Worm (Caenorhabditis elegans) whole organism, L2 larva: ENCODE data around the gene nhr-138.

Experiments
- C34F6.9 ChIP-seq: fragments of 150-350 bp; optimal IDR thresholded peaks from 2 replicates; lab custom pipeline; 2014; ENCODE audit warnings: missing biosample characterization, missing genetic modification characterization
- F13H6.1 ChIP-seq: sonication (generic microtip); optimal IDR thresholded peaks from 2 replicates; lab custom pipeline; 2016; ENCODE audit warnings: missing genetic modification characterization, missing compliant biosample characterization
- R02D3.7 ChIP-seq: fragments of 150-350 bp; optimal IDR thresholded peaks from 2 replicates; lab custom pipeline; 2014; ENCODE audit warnings: missing biosample characterization, missing genetic modification characterization
- Y55F3AM.14 ChIP-seq: fragments of 200-800 bp; sonication (Bioruptor generic); optimal IDR thresholded peaks from 2 replicates; lab custom pipeline; 2018; ENCODE audit warnings: mild to moderate bottlenecking, missing genetic modification characterization, missing compliant biosample characterization
- ZK546.5 ChIP-seq: sonication (generic microtip); optimal IDR thresholded peaks from 2 replicates; lab custom pipeline; 2017; ENCODE audit warnings: missing biosample characterization, missing genetic modification characterization
- alr-1 ChIP-seq: fragments of 150-350 bp; optimal IDR thresholded peaks from 2 replicates; lab custom pipeline; 2014; ENCODE audit warnings: missing biosample characterization, missing genetic modification characterization
- aly-2 ChIP-seq: fragments of 150-350 bp; optimal IDR thresholded peaks from 2 replicates; lab custom pipeline; 2014; ENCODE audit warnings: missing biosample characterization, missing genetic modification characterization
- ama-1 ChIP-seq: fragments of 150-350 bp; optimal IDR thresholded peaks from 2 replicates; lab custom pipeline; 2018; ENCODE audit warnings: inconsistent platforms
- blmp-1 ChIP-seq: sonication (generic microtip); optimal IDR thresholded peaks from 2 replicates; lab custom pipeline; 2017; ENCODE audit warnings: missing genetic modification characterization, mild to moderate bottlenecking, missing compliant biosample characterization, antibody characterized with exemption, moderate library complexity; ENCODE audit not compliant: insufficient read depth
- ceh-16 ChIP-seq: fragments of 150-350 bp; optimal IDR thresholded peaks from 2 replicates; lab custom pipeline; 2014; ENCODE audit warnings: missing biosample characterization, missing genetic modification characterization
- crh-2 ChIP-seq: sonication (generic microtip); optimal IDR thresholded peaks from 2 replicates; lab custom pipeline; 2017; ENCODE audit warnings: missing biosample characterization, missing genetic modification characterization
- dmd-4 ChIP-seq: sonication (generic microtip); optimal IDR thresholded peaks from 2 replicates; lab custom pipeline; 2017; ENCODE audit warnings: missing biosample characterization, missing genetic modification characterization
- egl-27 ChIP-seq: sonication (generic microtip); optimal IDR thresholded peaks from 3 replicates; lab custom pipeline; 2017; ENCODE audit warnings: missing biosample characterization, missing genetic modification reagents, missing genetic modification characterization
- elt-1 ChIP-seq: fragments of 150-350 bp; optimal IDR thresholded peaks from 2 replicates; lab custom pipeline; 2014; ENCODE audit warnings: missing biosample characterization, missing genetic modification characterization
- elt-3 ChIP-seq: sonication (generic microtip); optimal IDR thresholded peaks from 2 replicates; lab custom pipeline; 2017; ENCODE audit warnings: missing biosample characterization, missing genetic modification characterization
- fos-1 ChIP-seq: fragments of 150-350 bp; optimal IDR thresholded peaks from 2 replicates; lab custom pipeline; 2014; ENCODE audit warnings: missing biosample characterization, missing genetic modification characterization
- gmeb-1 ChIP-seq: fragments of 150-350 bp; optimal IDR thresholded peaks from 2 replicates; lab custom pipeline; 2014; ENCODE audit warnings: missing biosample characterization, missing genetic modification characterization
- lin-11 ChIP-seq: fragments of 150-350 bp; sonication (generic microtip); optimal IDR thresholded peaks from 2 replicates; lab custom pipeline; 2014; ENCODE audit warnings: missing biosample characterization, missing genetic modification characterization, inconsistent platforms, mixed read lengths
- lin-13 ChIP-seq: fragments of 150-350 bp; optimal IDR thresholded peaks from 2 replicates; lab custom pipeline; 2014; ENCODE audit warnings: missing biosample characterization, missing genetic modification reagents, missing genetic modification characterization
- lin-39 ChIP-seq: fragments of 150-350 bp; optimal IDR thresholded peaks from 2 replicates; lab custom pipeline; 2014; ENCODE audit warnings: missing biosample characterization, missing genetic modification reagents, missing genetic modification characterization
- lsy-2 ChIP-seq, 2 experiments: fragments of 150-350 bp in 1 of 2; sonication (generic microtip) in 1 of 2; optimal IDR thresholded peaks; 2 replicates each; lab custom pipeline; 2014 to 2017; ENCODE audit warnings: missing biosample characterization in 2 of 2, missing genetic modification characterization in 2 of 2
- mab-5 ChIP-seq: fragments of 150-350 bp; optimal IDR thresholded peaks from 2 replicates; lab custom pipeline; 2014; ENCODE audit warnings: missing biosample characterization, missing genetic modification characterization
- mbf-1 ChIP-seq: sonication (generic microtip); optimal IDR thresholded peaks from 2 replicates; lab custom pipeline; 2017; ENCODE audit warnings: missing biosample characterization, missing genetic modification characterization
- nhr-10 ChIP-seq: sonication (generic microtip); optimal IDR thresholded peaks from 2 replicates; lab custom pipeline; 2017; ENCODE audit warnings: missing biosample characterization, missing genetic modification characterization
- nhr-12 ChIP-seq: fragments of 150-350 bp; optimal IDR thresholded peaks from 2 replicates; lab custom pipeline; 2014; ENCODE audit warnings: missing biosample characterization, missing genetic modification characterization
- nhr-129 ChIP-seq: fragments of 150-350 bp; optimal IDR thresholded peaks from 2 replicates; lab custom pipeline; 2014; ENCODE audit warnings: missing biosample characterization, missing genetic modification characterization
- nhr-21 ChIP-seq: fragments of 150-350 bp; optimal IDR thresholded peaks from 2 replicates; lab custom pipeline; 2014; ENCODE audit warnings: missing biosample characterization, missing genetic modification characterization
- nhr-23 ChIP-seq: fragments of 150-350 bp; optimal IDR thresholded peaks from 2 replicates; lab custom pipeline; 2014; ENCODE audit warnings: missing biosample characterization, missing genetic modification reagents, missing genetic modification characterization
- nhr-237 ChIP-seq: fragments of 150-350 bp; optimal IDR thresholded peaks from 2 replicates; lab custom pipeline; 2014; ENCODE audit warnings: missing biosample characterization, missing genetic modification characterization
- nhr-25 ChIP-seq: fragments of 150-350 bp; sonication (generic microtip); optimal IDR thresholded peaks from 3 replicates; lab custom pipeline; 2014; ENCODE audit warnings: missing biosample characterization, missing genetic modification characterization
- nhr-6 ChIP-seq: fragments of 150-350 bp; optimal IDR thresholded peaks from 2 replicates; lab custom pipeline; 2014; ENCODE audit warnings: missing biosample characterization, missing genetic modification characterization
- nhr-77 ChIP-seq: fragments of 150-350 bp; optimal IDR thresholded peaks from 2 replicates; lab custom pipeline; 2014; ENCODE audit warnings: missing biosample characterization, missing genetic modification characterization
- peb-1 ChIP-seq: fragments of 150-350 bp; optimal IDR thresholded peaks from 2 replicates; lab custom pipeline; 2014; ENCODE audit warnings: missing biosample characterization, missing genetic modification characterization
- sem-4 ChIP-seq: fragments of 150-350 bp; optimal IDR thresholded peaks from 2 replicates; lab custom pipeline; 2014; ENCODE audit warnings: missing biosample characterization, missing genetic modification reagents, missing genetic modification characterization
- skn-1 ChIP-seq: sonication (generic microtip); optimal IDR thresholded peaks from 2 replicates; lab custom pipeline; 2017; ENCODE audit warnings: missing biosample characterization, missing genetic modification characterization
- sma-3 ChIP-seq: sonication (generic microtip); optimal IDR thresholded peaks from 2 replicates; lab custom pipeline; 2016; ENCODE audit warnings: missing genetic modification reagents, missing genetic modification characterization, missing compliant biosample characterization
- sma-9 ChIP-seq, 2 experiments: fragments of 150-350 bp in 1 of 2; sonication (generic microtip) in 1 of 2; optimal IDR thresholded peaks; 2 replicates each; lab custom pipeline; 2014 to 2016; ENCODE audit warnings: missing genetic modification characterization in 2 of 2, mild to moderate bottlenecking in 1 of 2, missing biosample characterization in 1 of 2, missing compliant biosample characterization in 1 of 2, missing genetic modification reagents in 1 of 2, moderate library complexity in 1 of 2
- snpc-4 ChIP-seq: fragments of 150-350 bp; optimal IDR thresholded peaks from 2 replicates; lab custom pipeline; 2014; ENCODE audit warnings: missing biosample characterization, missing genetic modification characterization
- unc-39 ChIP-seq: fragments of 150-350 bp; optimal IDR thresholded peaks from 2 replicates; lab custom pipeline; 2014; ENCODE audit warnings: missing biosample characterization, missing genetic modification characterization
- unc-55 ChIP-seq: fragments of 150-350 bp; sonication (generic microtip); optimal IDR thresholded peaks from 3 replicates; lab custom pipeline; 2014; ENCODE audit warnings: missing biosample characterization, missing genetic modification reagents, missing genetic modification characterization
- unc-62 ChIP-seq: fragments of 150-350 bp; optimal IDR thresholded peaks from 2 replicates; lab custom pipeline; 2014; ENCODE audit warnings: missing biosample characterization, missing genetic modification reagents, missing genetic modification characterization
- zag-1 ChIP-seq: fragments of 150-350 bp; optimal IDR thresholded peaks from 2 replicates; lab custom pipeline; 2014; ENCODE audit warnings: missing biosample characterization, missing genetic modification characterization
- ztf-1 ChIP-seq: fragments of 200-800 bp; sonication (Bioruptor generic); conservative IDR thresholded peaks from 2 replicates; pipeline ENCODE4 v1.3.6; 2022; ENCODE audit warnings: missing genetic modification characterization, missing compliant biosample characterization
- ztf-4 ChIP-seq: fragments of 150-350 bp; optimal IDR thresholded peaks from 2 replicates; lab custom pipeline; 2014; ENCODE audit warnings: missing biosample characterization, missing genetic modification characterization

The nhr-138 gene

ce11 chrIV:9714264-9714663 lies 10.8 kb upstream of the nhr-138 start:
- TF ChIP-seq aly-2 (tag; lab: Kevin White, UChicago) = no peak
- TF ChIP-seq nhr-6 (tag; lab: Kevin White, UChicago) = no peak
- no peak for TF ChIP-seq skn-1 (tag; lab: Kevin White, UChicago)
- no peak for TF ChIP-seq nhr-23 (tag; lab: Kevin White, UChicago)
- TF ChIP-seq elt-3 (tag; lab: Kevin White, UChicago) = no peak
- TF ChIP-seq ztf-4 (tag; lab: Kevin White, UChicago) = no peak
- no peak for TF ChIP-seq blmp-1 (tag; lab: Kevin White, UChicago)
- TF ChIP-seq unc-39 (tag; lab: Kevin White, UChicago) = no peak
- TF ChIP-seq F13H6.1 = no peak
- TF ChIP-seq Y55F3AM.14 = no peak
- no peak for TF ChIP-seq alr-1 (tag; lab: Kevin White, UChicago)
- no peak for TF ChIP-seq nhr-10
- no peak for TF ChIP-seq lin-39 (tag; lab: Kevin White, UChicago)
- no peak for TF ChIP-seq mbf-1 (tag; lab: Kevin White, UChicago)
- TF ChIP-seq nhr-129 (tag; lab: Kevin White, UChicago) = no peak
- no peak for TF ChIP-seq nhr-77 (tag; lab: Kevin White, UChicago)
- no peak for TF ChIP-seq C34F6.9 (tag; lab: Kevin White, UChicago)
- TF ChIP-seq lsy-2 (tag; optimal IDR thresholded peaks at IDR 0.05; lab: Kevin White, UChicago) = no peak

- no peak for TF ChIP-seq ztf-4 (tag; lab: Kevin White, UChicago)
- TF ChIP-seq sma-3 (GFP tag; lab: Kevin White, UChicago) = peak; percentile 24
- TF ChIP-seq mab-5 (tag; lab: Kevin White, UChicago) = no peak
- no peak for TF ChIP-seq nhr-12 (tag; lab: Kevin White, UChicago)
- peak; percentile 16 for TF ChIP-seq C34F6.9 (tag; lab: Kevin White, UChicago)
- TF ChIP-seq fos-1 = peak; percentile 92
- TF ChIP-seq nhr-129 (tag; lab: Kevin White, UChicago) = peak; percentile 31
- peak; percentile 63 for TF ChIP-seq nhr-25 (tag; lab: Kevin White, UChicago)
- peak; percentile 93 for TF ChIP-seq blmp-1 (tag; lab: Kevin White, UChicago)
- TF ChIP-seq skn-1 (tag; lab: Kevin White, UChicago) = peak; percentile 40
- no peak for TF ChIP-seq sem-4 (tag; lab: Kevin White, UChicago)
- peak; percentile 7 for TF ChIP-seq snpc-4
- no peak for TF ChIP-seq ceh-16 (tag; lab: Kevin White, UChicago)
- TF ChIP-seq nhr-21 = peak; percentile 21
- TF ChIP-seq ZK546.5 = no peak
- no peak for TF ChIP-seq unc-62 (GFP tag; lab: Kevin White, UChicago)
- TF ChIP-seq alr-1 (tag; lab: Kevin White, UChicago) = no peak
- TF ChIP-seq lsy-2 (tag; optimal IDR thresholded peaks at IDR 0.05; lab: Kevin White, UChicago) = peak in 1 of 2 experiments; percentile 15
- TF ChIP-seq crh-2 (tag; lab: Kevin White, UChicago) = peak; percentile 69
These were observed 8.6 kb upstream of the nhr-138 start for ce11 chrIV:9716490-9716889.

DNA sequence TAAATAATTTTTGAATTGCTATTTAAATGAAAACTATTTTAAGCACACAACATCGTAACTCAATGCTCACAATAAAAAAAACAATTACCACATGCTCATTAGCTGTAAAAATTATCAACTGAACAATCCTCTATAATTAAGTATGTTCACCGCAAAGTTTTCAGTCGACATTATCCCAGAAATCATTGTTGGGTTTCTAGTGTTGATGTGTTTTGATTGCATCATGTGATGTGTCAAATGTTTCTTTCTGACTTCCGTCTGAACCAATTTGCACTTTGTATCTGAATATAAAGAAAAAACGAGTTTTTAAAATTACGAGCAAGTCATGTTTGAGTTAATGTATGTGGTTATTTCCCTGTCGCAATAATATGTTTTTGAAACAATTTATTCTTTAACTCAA lies 7.2 kb upstream of the nhr-138 start:
- TF ChIP-seq sma-9 (GFP tag; optimal IDR thresholded peaks at IDR 0.05; lab: Kevin White, UChicago) (peak; percentile 6), sma-9 (tag; optimal IDR thresholded peaks at IDR 0.05; lab: Kevin White, UChicago) (no peak), nhr-129 (tag; lab: Kevin White, UChicago) (peak; percentile 98), ztf-1 (GFP tag; lab: Robert Waterston, UW) (no peak)

- no peak for TF ChIP-seq snpc-4
- TF ChIP-seq egl-27 (tag; lab: Kevin White, UChicago) = peak; percentile 44
- TF ChIP-seq elt-1 (tag; lab: Kevin White, UChicago) = no peak
- no peak for TF ChIP-seq aly-2 (tag; lab: Kevin White, UChicago)
- no peak for TF ChIP-seq nhr-237
- peak; percentile 92 for TF ChIP-seq fos-1
- no peak for TF ChIP-seq ZK546.5
- TF ChIP-seq ztf-4 (tag; lab: Kevin White, UChicago) = peak; percentile 23
- TF ChIP-seq ama-1 (lab: Kevin White, UChicago) = peak; percentile 41
- peak; percentile 87 for TF ChIP-seq sem-4 (tag; lab: Kevin White, UChicago)
- TF ChIP-seq nhr-129 (tag; lab: Kevin White, UChicago) = peak; percentile 82
- peak; percentile 48 for TF ChIP-seq zag-1 (tag; lab: Kevin White, UChicago)
- peak; percentile 75 for TF ChIP-seq lin-13 (GFP tag; lab: Kevin White, UChicago)
- peak; percentile 23 for TF ChIP-seq gmeb-1 (tag; lab: Kevin White, UChicago)
- no peak for TF ChIP-seq lin-39 (tag; lab: Kevin White, UChicago)
- no peak for TF ChIP-seq dmd-4 (tag; lab: Kevin White, UChicago)
- TF ChIP-seq nhr-6 (tag; lab: Kevin White, UChicago) = peak; percentile 9
- no peak for TF ChIP-seq R02D3.7
- TF ChIP-seq unc-55 (GFP tag; lab: Kevin White, UChicago) = peak; percentile 67
- no peak for TF ChIP-seq peb-1 (tag; lab: Kevin White, UChicago)
- peak; percentile 92 for TF ChIP-seq sma-9 (GFP tag; optimal IDR thresholded peaks at IDR 0.05; lab: Kevin White, UChicago)
- TF ChIP-seq sma-9 (tag; optimal IDR thresholded peaks at IDR 0.05; lab: Kevin White, UChicago) = no peak
- TF ChIP-seq mbf-1 (tag; lab: Kevin White, UChicago) = no peak
- peak; percentile 62 for TF ChIP-seq nhr-21
- no peak for TF ChIP-seq nhr-23 (tag; lab: Kevin White, UChicago)
- no peak for TF ChIP-seq nhr-12 (tag; lab: Kevin White, UChicago)
- no peak for TF ChIP-seq nhr-10
- TF ChIP-seq crh-2 (tag; lab: Kevin White, UChicago) = peak; percentile 82
- no peak for TF ChIP-seq ztf-1 (GFP tag; lab: Robert Waterston, UW)
- peak; percentile 55 for TF ChIP-seq lin-11 (tag; lab: Kevin White, UChicago)
- TF ChIP-seq blmp-1 (tag; lab: Kevin White, UChicago) = peak; percentile 49
- peak; percentile 8 to 65 for TF ChIP-seq lsy-2 (tag; optimal IDR thresholded peaks at IDR 0.05; lab: Kevin White, UChicago)
These were observed 6.7 kb upstream of the nhr-138 start for ce11 chrIV:9718396-9718795.
